Fruit fly (Drosophila melanogaster): ENCODE measurements around the gene Act79B.
A peak's percentile ranks its signal among the peaks of the same experiment; 100 is the strongest.

Act79B gene

dm6 chr3L:21984910-21985309 is at the start of gene Act79B:
Gene Act79B (plus strand): TSS chr3L:21985210.
- TF ChIP-seq EcR (GFP tag; optimal IDR thresholded peaks at IDR 0.05) (no peak), psq (optimal IDR thresholded peaks at IDR 0.05) (no peak)

- no peak for TF ChIP-seq pan (optimal IDR thresholded peaks at IDR 0.05)
- TF ChIP-seq Dll (optimal IDR thresholded peaks at IDR 0.05): no peak
- no peak for TF ChIP-seq usp (GFP tag; optimal IDR thresholded peaks at IDR 0.05)
- TF ChIP-seq EcR (GFP tag; optimal IDR thresholded peaks at IDR 0.05): no peak
- TF ChIP-seq psq (optimal IDR thresholded peaks at IDR 0.05): no peak
- no peak for TF ChIP-seq CG8478 (optimal IDR thresholded peaks at IDR 0.05)
Measured at dm6 chr3L:21936152-21936551, 48.9 kb upstream of the Act79B start.

- TF ChIP-seq CG8478 (optimal IDR thresholded peaks at IDR 0.05) (no peak), EcR (GFP tag; optimal IDR thresholded peaks at IDR 0.05) (no peak), usp (GFP tag; optimal IDR thresholded peaks at IDR 0.05) (no peak), pan (optimal IDR thresholded peaks at IDR 0.05) (no peak), Dll (optimal IDR thresholded peaks at IDR 0.05) (no peak), psq (optimal IDR thresholded peaks at IDR 0.05) (no peak)
Measured at dm6 chr3L:21941615-21942259, 43.3 kb upstream of the Act79B start, which contains the start of the genes PolH and CG14562. Gene PolH (minus strand): TSS chr3L:21941812. Gene CG14562 (plus strand): TSS chr3L:21942221.

DNA sequence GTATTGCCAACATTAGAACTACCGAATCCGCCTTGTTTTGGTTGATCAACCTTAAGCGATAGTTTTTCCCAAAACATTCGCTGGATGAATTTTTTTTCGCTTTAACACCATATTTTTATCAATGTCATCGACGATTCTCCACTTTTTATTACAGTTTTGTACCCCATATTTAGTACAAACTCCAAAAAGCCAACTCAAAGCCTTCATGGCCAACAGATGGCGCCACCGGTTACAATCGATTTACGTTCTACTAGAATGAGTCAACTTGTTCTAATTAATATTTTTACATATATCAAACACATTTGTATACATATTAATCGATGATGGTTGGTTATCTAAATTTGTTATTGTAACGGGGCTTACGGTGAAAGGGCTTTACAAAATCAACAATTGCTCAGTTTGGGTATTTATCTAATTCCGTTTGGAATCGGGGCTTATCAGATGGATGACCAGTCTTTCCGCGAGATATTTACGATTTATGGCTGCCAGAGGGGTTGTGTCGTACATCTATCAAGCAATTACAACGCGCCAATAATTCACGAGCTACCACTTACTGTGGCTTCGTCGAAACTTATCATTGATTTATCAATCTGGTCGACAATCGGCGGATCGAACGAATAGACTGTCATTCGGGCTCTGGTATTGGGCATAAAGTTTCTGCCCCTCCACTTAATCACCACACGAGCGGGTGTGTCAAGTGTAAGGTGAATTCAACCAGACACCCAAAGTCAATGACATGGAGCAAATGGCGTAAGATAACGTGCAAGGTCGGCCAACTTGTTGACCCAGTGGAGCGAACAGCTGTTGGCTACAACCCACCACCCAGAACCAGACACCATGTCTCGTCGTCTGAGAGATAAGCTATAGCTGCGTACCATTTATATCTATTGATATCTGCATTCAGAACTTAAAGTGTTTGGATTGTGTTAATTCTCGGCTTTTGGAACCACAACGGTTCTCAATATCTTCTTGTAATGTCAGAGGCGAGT is 31.7 kb upstream of the Act79B start:
- TF ChIP-seq EcR (GFP tag; optimal IDR thresholded peaks at IDR 0.05): peak in 1 of 2 experiments; percentile 17
- TF ChIP-seq pan (optimal IDR thresholded peaks at IDR 0.05): no peak

DNA sequence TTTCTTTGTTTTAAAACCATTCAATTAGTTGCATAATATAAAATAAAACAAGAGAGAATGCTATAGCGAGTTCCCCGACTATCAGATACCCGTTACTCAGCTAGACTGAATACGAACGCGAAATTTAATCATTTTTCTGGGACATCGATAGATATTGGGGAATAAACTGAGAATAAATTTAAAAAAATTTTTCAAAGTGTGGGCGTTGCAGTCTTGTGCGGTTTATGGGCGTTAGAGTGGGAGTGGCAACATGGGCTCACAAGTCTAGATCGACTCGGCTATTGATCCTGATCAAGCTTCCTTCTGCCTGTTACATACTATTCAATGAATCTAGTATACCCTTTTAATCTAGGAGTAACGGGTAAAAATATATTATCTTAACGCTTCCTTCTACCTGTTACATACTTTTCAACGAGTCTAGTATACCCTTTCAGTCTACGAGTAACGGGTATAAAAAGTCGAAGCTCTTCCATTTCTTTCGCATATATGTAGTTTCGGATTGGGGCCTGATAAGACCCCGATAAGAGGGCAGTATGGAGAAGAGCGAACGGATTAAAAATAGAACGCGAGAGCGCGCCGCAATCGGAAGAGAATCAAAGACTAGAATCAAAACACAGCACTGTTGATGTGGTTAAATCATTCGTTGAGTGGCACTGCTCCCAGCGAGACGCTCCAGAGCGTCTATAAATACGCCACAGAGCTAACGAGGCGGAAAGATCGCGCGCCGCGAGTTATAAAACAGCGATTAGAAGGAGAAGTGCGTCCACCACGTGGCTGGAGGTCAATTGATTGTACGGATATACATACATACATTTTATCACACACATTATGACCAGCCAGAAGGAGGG is 30.3 kb upstream of the Act79B start, which contains the start of gene CG7458:
TSS of gene CG7458 (plus strand) at position 637 of the 848 bp plus-strand sequence.
- TF ChIP-seq pan (optimal IDR thresholded peaks at IDR 0.05) (peak; percentile 54), psq (optimal IDR thresholded peaks at IDR 0.05) (no peak)

DNA sequence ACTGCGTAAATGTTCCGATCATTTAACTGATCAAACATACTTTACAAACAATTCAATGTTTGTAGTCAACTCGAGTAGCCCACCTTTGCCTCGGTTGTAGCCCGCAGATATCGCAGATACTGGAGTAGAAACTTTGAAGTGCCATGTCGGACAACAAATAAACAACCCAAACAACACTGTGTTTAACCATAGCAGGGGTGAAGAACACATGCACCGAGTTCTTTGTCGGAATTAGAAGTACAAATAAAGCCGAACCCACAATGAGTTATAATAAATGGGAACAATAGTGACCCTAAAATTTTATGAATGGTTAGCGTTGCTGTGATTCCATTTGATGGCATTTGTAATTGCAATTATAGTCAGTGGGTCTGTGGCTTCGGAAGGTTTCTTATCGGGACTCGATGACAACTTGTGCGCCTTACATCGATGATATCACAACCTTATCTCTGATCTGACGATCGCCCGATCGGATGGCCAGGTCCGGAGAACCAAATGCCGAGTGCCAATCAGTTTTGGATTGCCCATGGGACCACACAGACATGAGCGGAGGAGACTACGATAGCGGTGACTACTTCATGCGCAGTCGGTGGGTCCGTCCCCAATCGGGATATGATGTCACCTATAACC is 23.0 kb upstream of the Act79B start, which contains the start of gene Chs2:
TSS of gene Chs2 (plus strand) at position 510 of the 627 bp plus-strand sequence.
- no peak for TF ChIP-seq EcR (GFP tag; optimal IDR thresholded peaks at IDR 0.05)
- no peak for TF ChIP-seq psq (optimal IDR thresholded peaks at IDR 0.05)
- no peak for TF ChIP-seq pan (optimal IDR thresholded peaks at IDR 0.05)
- no peak for TF ChIP-seq CG8478 (optimal IDR thresholded peaks at IDR 0.05)
- no peak for TF ChIP-seq usp (GFP tag; optimal IDR thresholded peaks at IDR 0.05)
- TF ChIP-seq Dll (optimal IDR thresholded peaks at IDR 0.05): no peak

DNA sequence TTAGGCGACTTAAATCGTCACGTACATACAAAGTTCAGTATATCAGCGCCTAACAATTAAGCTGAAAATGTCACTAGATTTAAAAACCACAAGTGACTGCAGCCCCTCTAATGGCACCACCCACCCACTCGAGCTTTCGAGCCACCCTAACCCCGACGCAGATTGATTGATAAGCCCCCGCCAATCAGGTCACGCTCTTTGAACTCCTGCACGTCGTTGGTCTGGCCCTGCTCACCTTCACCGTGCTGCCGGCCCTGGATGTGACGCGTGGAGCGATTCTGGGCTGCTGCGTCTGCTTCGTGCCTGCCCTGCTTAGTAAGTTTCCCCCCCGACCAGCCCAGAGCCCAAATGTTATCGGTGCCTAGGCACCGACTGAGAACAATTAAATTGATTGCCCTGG is 21.7 kb upstream of the Act79B start:
- TF ChIP-seq EcR (GFP tag; optimal IDR thresholded peaks at IDR 0.05): no peak
- TF ChIP-seq pan (optimal IDR thresholded peaks at IDR 0.05): no peak
- no peak for TF ChIP-seq CG8478 (optimal IDR thresholded peaks at IDR 0.05)
- no peak for TF ChIP-seq usp (GFP tag; optimal IDR thresholded peaks at IDR 0.05)
- no peak for TF ChIP-seq psq (optimal IDR thresholded peaks at IDR 0.05)
- TF ChIP-seq Dll (optimal IDR thresholded peaks at IDR 0.05): no peak

dm6 chr3L:21971735-21972134 is 13.3 kb upstream of the Act79B start, which contains the start of gene P5CS:
Gene P5CS (plus strand): TSS chr3L:21972002.
- no peak for TF ChIP-seq CG8478 (optimal IDR thresholded peaks at IDR 0.05)
- TF ChIP-seq Dll (optimal IDR thresholded peaks at IDR 0.05): no peak
- no peak for TF ChIP-seq pan (optimal IDR thresholded peaks at IDR 0.05)
- TF ChIP-seq EcR (GFP tag; optimal IDR thresholded peaks at IDR 0.05): no peak
- no peak for TF ChIP-seq usp (GFP tag; optimal IDR thresholded peaks at IDR 0.05)
- TF ChIP-seq psq (optimal IDR thresholded peaks at IDR 0.05): no peak

- TF ChIP-seq EcR (GFP tag; optimal IDR thresholded peaks at IDR 0.05) (no peak), psq (optimal IDR thresholded peaks at IDR 0.05) (no peak), CG8478 (optimal IDR thresholded peaks at IDR 0.05) (no peak), usp (GFP tag; optimal IDR thresholded peaks at IDR 0.05) (no peak), pan (optimal IDR thresholded peaks at IDR 0.05) (no peak), Dll (optimal IDR thresholded peaks at IDR 0.05) (no peak)
Measured at dm6 chr3L:21972162-21973022, 12.6 kb upstream of the Act79B start.

DNA sequence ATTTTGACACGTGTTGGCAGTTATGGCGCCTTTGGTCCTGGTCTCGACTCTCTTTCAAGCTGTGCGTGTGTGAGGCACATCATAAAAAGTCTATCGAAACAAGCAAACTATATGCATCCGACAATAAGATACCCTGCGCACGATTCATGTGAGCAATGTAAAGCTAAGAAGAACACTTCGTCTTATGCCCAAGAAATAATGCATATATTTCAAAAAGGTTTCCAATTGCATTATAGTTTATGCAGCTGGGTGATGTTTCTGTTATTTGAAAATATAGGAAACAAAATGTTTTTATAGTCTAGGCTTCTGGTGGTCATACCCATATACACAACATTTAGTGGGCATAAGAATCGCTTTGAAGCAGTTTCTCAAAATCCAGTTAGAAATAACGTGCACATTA is 11.4 kb upstream of the Act79B start:
- TF ChIP-seq EcR (GFP tag; optimal IDR thresholded peaks at IDR 0.05) (no peak), psq (optimal IDR thresholded peaks at IDR 0.05) (no peak), usp (GFP tag; optimal IDR thresholded peaks at IDR 0.05) (no peak)

All from whole organism.